Worm (Caenorhabditis elegans): ENCODE measurements around the gene arcp-1.

ce11 chrIII:3734990-3735389, 24.2 kb downstream of the arcp-1 start, which contains the start of gene evl-18:
- TF ChIP-seq jun-1 (tag; optimal IDR thresholded peaks at IDR 0.05) (no peak), unc-62 (GFP tag; optimal IDR thresholded peaks at IDR 0.05 in 1 of 2) (no peak), unc-62 (tag; optimal IDR thresholded peaks at IDR 0.05) (no peak), fkh-10 (GFP tag; optimal IDR thresholded peaks at IDR 0.05) (no peak), F49E8.2 (tag; optimal IDR thresholded peaks at IDR 0.05; ENCODE audit: borderline replicate concordance) (no peak), lin-39 (tag; optimal IDR thresholded peaks at IDR 0.05) (no peak), tag-97 (GFP tag; IDR thresholded peaks at IDR 0.05) (no peak), egl-27 (tag; optimal IDR thresholded peaks at IDR 0.05) (no peak), lin-13 (GFP tag; optimal IDR thresholded peaks at IDR 0.05) (no peak), hlh-11 (tag; optimal IDR thresholded peaks at IDR 0.05) (no peak), pqm-1 (tag; optimal IDR thresholded peaks at IDR 0.05) (no peak), ztf-11 (tag; optimal IDR thresholded peaks at IDR 0.05) (no peak), F10B5.3 (tag; optimal IDR thresholded peaks at IDR 0.05) (no peak)

Measured in whole organism, L4 larva.